Worm (Caenorhabditis elegans): Measurements from ENCODE around the gene nsun-1.

Gene nsun-1

DNA sequence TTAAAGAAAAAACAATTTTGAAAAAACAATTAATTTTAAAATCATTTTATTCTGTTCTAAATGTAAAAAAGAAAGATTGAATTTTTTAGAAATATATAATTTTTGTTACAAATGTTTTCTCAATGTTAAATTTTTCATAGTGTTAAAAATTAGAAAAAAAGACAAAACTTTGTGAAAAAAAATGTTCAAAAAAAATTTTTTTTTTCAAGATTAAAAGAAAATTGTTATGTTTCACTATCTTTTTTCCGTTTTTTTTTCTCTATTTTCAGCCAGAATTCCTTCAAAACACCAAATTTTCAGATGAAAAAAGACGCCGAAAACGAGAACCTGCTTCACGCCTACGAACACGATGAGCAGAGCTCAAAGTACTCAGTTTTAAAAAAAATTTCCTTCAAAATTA is 19.4 kb upstream of the nsun-1 start, which contains the start of gene sms-5:
sms-5 (plus strand) TSS at position 301 of the 400 bp plus-strand sequence.
- TF ChIP-seq flt-1 (GFP tag; IDR thresholded peaks at IDR 0.05) (no peak), cog-1 (tag; optimal IDR thresholded peaks at IDR 0.05) (no peak), ztf-29 (GFP tag; IDR thresholded peaks at IDR 0.05) (no peak), ztf-23 (GFP tag; IDR thresholded peaks at IDR 0.05) (no peak), ref-1 (GFP tag; conservative IDR thresholded peaks at IDR 0.05) (no peak), klf-2 (GFP tag; conservative IDR thresholded peaks at IDR 0.05) (no peak), med-1 (GFP tag; optimal IDR thresholded peaks at IDR 0.05; ENCODE audit: insufficient read depth) (no peak), T22C8.4 (GFP tag; IDR thresholded peaks at IDR 0.05) (no peak), tab-1 (GFP tag; IDR thresholded peaks at IDR 0.05) (no peak)

ce11 chrII:484328-484916 is 8.7 kb upstream of the nsun-1 start, which contains the start of the genes gldi-1 and prp-21:
Gene gldi-1 (minus strand): TSS chrII:484378.
Gene prp-21 (plus strand): TSS chrII:484866.
- no peak for TF ChIP-seq T22C8.4 (GFP tag; IDR thresholded peaks at IDR 0.05)
- TF ChIP-seq ztf-23 (GFP tag; IDR thresholded peaks at IDR 0.05): no peak
- no peak for TF ChIP-seq tab-1 (GFP tag; IDR thresholded peaks at IDR 0.05)

- no peak for TF ChIP-seq cog-1 (tag; optimal IDR thresholded peaks at IDR 0.05)
- no peak for TF ChIP-seq T22C8.4 (GFP tag; IDR thresholded peaks at IDR 0.05)
- TF ChIP-seq ztf-29 (GFP tag; IDR thresholded peaks at IDR 0.05): no peak
- no peak for TF ChIP-seq tab-1 (GFP tag; IDR thresholded peaks at IDR 0.05)
- TF ChIP-seq med-1 (GFP tag; optimal IDR thresholded peaks at IDR 0.05; ENCODE audit: insufficient read depth): no peak
- no peak for TF ChIP-seq ref-1 (GFP tag; conservative IDR thresholded peaks at IDR 0.05)
- no peak for TF ChIP-seq ztf-23 (GFP tag; IDR thresholded peaks at IDR 0.05)
- TF ChIP-seq flt-1 (GFP tag; IDR thresholded peaks at IDR 0.05): no peak
- TF ChIP-seq klf-2 (GFP tag; conservative IDR thresholded peaks at IDR 0.05): no peak
These were observed 428 bp downstream of the nsun-1 start for ce11 chrII:475312-475711.

- TF ChIP-seq med-1 (GFP tag; optimal IDR thresholded peaks at IDR 0.05; ENCODE audit: insufficient read depth) (no peak), flt-1 (GFP tag; IDR thresholded peaks at IDR 0.05) (no peak), cog-1 (tag; optimal IDR thresholded peaks at IDR 0.05) (no peak), klf-2 (GFP tag; conservative IDR thresholded peaks at IDR 0.05) (no peak), ztf-23 (GFP tag; IDR thresholded peaks at IDR 0.05) (no peak), tab-1 (GFP tag; IDR thresholded peaks at IDR 0.05) (no peak)
These were observed 2.5 kb downstream of the nsun-1 start, which contains the start of gene W07E6.5 for ce11 chrII:473203-473602. Gene W07E6.5 (plus strand): TSS chrII:473503.

DNA sequence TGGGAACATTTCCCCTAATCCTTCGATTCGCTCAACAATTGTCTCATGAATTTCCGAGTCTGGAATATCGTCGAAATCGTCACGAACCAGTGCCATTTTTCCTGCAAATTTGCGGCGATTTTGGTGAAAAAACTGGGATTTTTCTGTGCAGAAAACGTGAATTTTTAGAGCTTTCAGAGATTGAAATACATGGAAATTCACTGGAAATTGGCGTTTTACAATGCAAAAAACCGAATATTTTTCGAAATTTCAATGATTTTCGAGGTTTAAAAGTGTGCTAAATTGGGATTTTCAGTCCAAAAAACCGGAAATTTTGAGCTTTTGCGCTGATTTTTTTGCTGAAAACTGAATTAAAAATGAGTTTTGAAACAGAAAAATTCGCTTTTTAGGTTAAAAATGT is 5.4 kb downstream of the nsun-1 start, which contains the start of gene tomm-22:
tomm-22 (minus strand) TSS at position 101 of the 400 bp plus-strand sequence.
- TF ChIP-seq T22C8.4 (GFP tag; IDR thresholded peaks at IDR 0.05): no peak
- TF ChIP-seq klf-2 (GFP tag; conservative IDR thresholded peaks at IDR 0.05): no peak
- no peak for TF ChIP-seq ztf-29 (GFP tag; IDR thresholded peaks at IDR 0.05)
- TF ChIP-seq ztf-23 (GFP tag; IDR thresholded peaks at IDR 0.05): no peak
- TF ChIP-seq flt-1 (GFP tag; IDR thresholded peaks at IDR 0.05): no peak
- TF ChIP-seq med-1 (GFP tag; optimal IDR thresholded peaks at IDR 0.05; ENCODE audit: insufficient read depth): no peak
- TF ChIP-seq ref-1 (GFP tag; conservative IDR thresholded peaks at IDR 0.05): no peak
- no peak for TF ChIP-seq cog-1 (tag; optimal IDR thresholded peaks at IDR 0.05)
- TF ChIP-seq tab-1 (GFP tag; IDR thresholded peaks at IDR 0.05): no peak

- TF ChIP-seq T22C8.4 (GFP tag; IDR thresholded peaks at IDR 0.05) (no peak), ztf-29 (GFP tag; IDR thresholded peaks at IDR 0.05) (no peak), tab-1 (GFP tag; IDR thresholded peaks at IDR 0.05) (no peak), flt-1 (GFP tag; IDR thresholded peaks at IDR 0.05) (no peak), med-1 (GFP tag; optimal IDR thresholded peaks at IDR 0.05; ENCODE audit: insufficient read depth) (no peak), ref-1 (GFP tag; conservative IDR thresholded peaks at IDR 0.05) (no peak)
These were observed 8.5 kb downstream of the nsun-1 start, which contains the start of gene nfyb-1 for ce11 chrII:467265-467664. Gene nfyb-1 (minus strand): TSS chrII:467365.

ce11 chrII:461297-461696 is 14.4 kb downstream of the nsun-1 start:
- no peak for TF ChIP-seq klf-2 (GFP tag; conservative IDR thresholded peaks at IDR 0.05)
- no peak for TF ChIP-seq ztf-29 (GFP tag; IDR thresholded peaks at IDR 0.05)

DNA sequence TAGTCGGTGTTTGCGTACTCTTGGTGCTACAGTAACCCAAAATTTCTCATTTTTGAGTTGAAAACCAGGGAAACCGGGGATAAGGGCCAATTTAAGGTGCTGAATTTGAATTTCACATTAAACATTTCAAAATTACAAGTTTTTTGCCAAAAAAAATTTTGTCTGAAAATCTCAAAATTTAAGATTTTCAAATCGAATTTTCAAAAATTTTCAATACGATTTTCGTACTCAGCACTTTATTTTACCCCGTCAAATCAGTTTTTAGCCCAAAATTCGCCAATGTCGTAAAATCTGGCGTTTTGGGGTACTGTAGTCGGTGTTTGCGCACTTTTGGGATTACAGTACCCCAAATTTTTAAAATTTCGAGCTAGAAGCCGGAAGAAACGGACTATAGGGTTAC is 14.9 kb downstream of the nsun-1 start, which contains the start of gene W10D9.3:
W10D9.3 (minus strand) TSS at position 101 of the 400 bp plus-strand sequence.
- TF ChIP-seq T22C8.4 (GFP tag; IDR thresholded peaks at IDR 0.05) (no peak), tab-1 (GFP tag; IDR thresholded peaks at IDR 0.05) (no peak), ztf-23 (GFP tag; IDR thresholded peaks at IDR 0.05) (no peak), ref-1 (GFP tag; conservative IDR thresholded peaks at IDR 0.05) (no peak)

- no peak for TF ChIP-seq ztf-23 (GFP tag; IDR thresholded peaks at IDR 0.05)
- 0 out of 2 replicates have a peak, but pooled peaks have one; percentile 9 for TF ChIP-seq T22C8.4 (GFP tag; IDR thresholded peaks at IDR 0.05)
- no peak for TF ChIP-seq cog-1 (tag; optimal IDR thresholded peaks at IDR 0.05)
- TF ChIP-seq med-1 (GFP tag; optimal IDR thresholded peaks at IDR 0.05; ENCODE audit: insufficient read depth): no peak
These were observed 17.9 kb downstream of the nsun-1 start, which contains the start of gene gvd-1 for ce11 chrII:457790-458189. Gene gvd-1 (minus strand): TSS chrII:457890.

- TF ChIP-seq ztf-29 (GFP tag; IDR thresholded peaks at IDR 0.05) (no peak), cog-1 (tag; optimal IDR thresholded peaks at IDR 0.05) (no peak), klf-2 (GFP tag; conservative IDR thresholded peaks at IDR 0.05) (no peak), flt-1 (GFP tag; IDR thresholded peaks at IDR 0.05) (no peak), tab-1 (GFP tag; IDR thresholded peaks at IDR 0.05) (no peak), ref-1 (GFP tag; conservative IDR thresholded peaks at IDR 0.05) (no peak), med-1 (GFP tag; optimal IDR thresholded peaks at IDR 0.05; ENCODE audit: insufficient read depth) (no peak), T22C8.4 (GFP tag; IDR thresholded peaks at IDR 0.05) (no peak), ztf-23 (GFP tag; IDR thresholded peaks at IDR 0.05) (no peak)
These were observed 19.4 kb downstream of the nsun-1 start for ce11 chrII:456371-456770.
